Worm (Caenorhabditis elegans) whole organism, L2 larva: ENCODE results near the gene C16D9.8.

Experiments used
- C34F6.9 ChIP-seq: fragments of 150-350 bp; optimal IDR thresholded peaks from 2 replicates; lab custom pipeline; 2014; ENCODE audit warnings: missing biosample characterization, missing genetic modification characterization
- F13H6.1 ChIP-seq: sonication (generic microtip); optimal IDR thresholded peaks from 2 replicates; lab custom pipeline; 2016; ENCODE audit warnings: missing genetic modification characterization, missing compliant biosample characterization
- R02D3.7 ChIP-seq: fragments of 150-350 bp; optimal IDR thresholded peaks from 2 replicates; lab custom pipeline; 2014; ENCODE audit warnings: missing biosample characterization, missing genetic modification characterization
- Y55F3AM.14 ChIP-seq: fragments of 200-800 bp; sonication (Bioruptor generic); optimal IDR thresholded peaks from 2 replicates; lab custom pipeline; 2018; ENCODE audit warnings: mild to moderate bottlenecking, missing genetic modification characterization, missing compliant biosample characterization
- ZK546.5 ChIP-seq: sonication (generic microtip); optimal IDR thresholded peaks from 2 replicates; lab custom pipeline; 2017; ENCODE audit warnings: missing biosample characterization, missing genetic modification characterization
- alr-1 ChIP-seq: fragments of 150-350 bp; optimal IDR thresholded peaks from 2 replicates; lab custom pipeline; 2014; ENCODE audit warnings: missing biosample characterization, missing genetic modification characterization
- aly-2 ChIP-seq: fragments of 150-350 bp; optimal IDR thresholded peaks from 2 replicates; lab custom pipeline; 2014; ENCODE audit warnings: missing biosample characterization, missing genetic modification characterization
- ama-1 ChIP-seq: fragments of 150-350 bp; optimal IDR thresholded peaks from 2 replicates; lab custom pipeline; 2018; ENCODE audit warnings: inconsistent platforms
- blmp-1 ChIP-seq: sonication (generic microtip); optimal IDR thresholded peaks from 2 replicates; lab custom pipeline; 2017; ENCODE audit warnings: missing genetic modification characterization, mild to moderate bottlenecking, missing compliant biosample characterization, antibody characterized with exemption, moderate library complexity; ENCODE audit not compliant: insufficient read depth
- ceh-16 ChIP-seq: fragments of 150-350 bp; optimal IDR thresholded peaks from 2 replicates; lab custom pipeline; 2014; ENCODE audit warnings: missing biosample characterization, missing genetic modification characterization
- ceh-82 ChIP-seq: fragments of 150-350 bp; optimal IDR thresholded peaks from 2 replicates; lab custom pipeline; 2014; ENCODE audit warnings: missing biosample characterization, missing genetic modification characterization
- crh-2 ChIP-seq: sonication (generic microtip); optimal IDR thresholded peaks from 2 replicates; lab custom pipeline; 2017; ENCODE audit warnings: missing biosample characterization, missing genetic modification characterization
- dmd-4 ChIP-seq: sonication (generic microtip); optimal IDR thresholded peaks from 2 replicates; lab custom pipeline; 2017; ENCODE audit warnings: missing biosample characterization, missing genetic modification characterization
- egl-27 ChIP-seq: sonication (generic microtip); optimal IDR thresholded peaks from 3 replicates; lab custom pipeline; 2017; ENCODE audit warnings: missing biosample characterization, missing genetic modification reagents, missing genetic modification characterization
- elt-1 ChIP-seq: fragments of 150-350 bp; optimal IDR thresholded peaks from 2 replicates; lab custom pipeline; 2014; ENCODE audit warnings: missing biosample characterization, missing genetic modification characterization
- elt-3 ChIP-seq: sonication (generic microtip); optimal IDR thresholded peaks from 2 replicates; lab custom pipeline; 2017; ENCODE audit warnings: missing biosample characterization, missing genetic modification characterization
- fos-1 ChIP-seq: fragments of 150-350 bp; optimal IDR thresholded peaks from 2 replicates; lab custom pipeline; 2014; ENCODE audit warnings: missing biosample characterization, missing genetic modification characterization
- gmeb-1 ChIP-seq: fragments of 150-350 bp; optimal IDR thresholded peaks from 2 replicates; lab custom pipeline; 2014; ENCODE audit warnings: missing biosample characterization, missing genetic modification characterization
- lin-11 ChIP-seq: fragments of 150-350 bp; sonication (generic microtip); optimal IDR thresholded peaks from 2 replicates; lab custom pipeline; 2014; ENCODE audit warnings: missing biosample characterization, missing genetic modification characterization, inconsistent platforms, mixed read lengths
- lin-39 ChIP-seq: fragments of 150-350 bp; optimal IDR thresholded peaks from 2 replicates; lab custom pipeline; 2014; ENCODE audit warnings: missing biosample characterization, missing genetic modification reagents, missing genetic modification characterization
- lsy-2 ChIP-seq, 2 experiments: fragments of 150-350 bp in 1 of 2; sonication (generic microtip) in 1 of 2; optimal IDR thresholded peaks; 2 replicates each; lab custom pipeline; 2014 to 2017; ENCODE audit warnings: missing biosample characterization in 2 of 2, missing genetic modification characterization in 2 of 2
- mbf-1 ChIP-seq: sonication (generic microtip); optimal IDR thresholded peaks from 2 replicates; lab custom pipeline; 2017; ENCODE audit warnings: missing biosample characterization, missing genetic modification characterization
- mdl-1 ChIP-seq, 2 experiments: fragments of 150-350 bp in 1 of 2; sonication (generic microtip) in 1 of 2; optimal IDR thresholded peaks; 2 replicates each; lab custom pipeline; 2017; ENCODE audit warnings: missing biosample characterization in 2 of 2, missing genetic modification characterization in 2 of 2
- nhr-10 ChIP-seq: sonication (generic microtip); optimal IDR thresholded peaks from 2 replicates; lab custom pipeline; 2017; ENCODE audit warnings: missing biosample characterization, missing genetic modification characterization
- nhr-11 ChIP-seq: fragments of 150-350 bp; optimal IDR thresholded peaks from 2 replicates; lab custom pipeline; 2014; ENCODE audit warnings: missing biosample characterization, missing genetic modification characterization
- nhr-12 ChIP-seq: fragments of 150-350 bp; optimal IDR thresholded peaks from 2 replicates; lab custom pipeline; 2014; ENCODE audit warnings: missing biosample characterization, missing genetic modification characterization
- nhr-129 ChIP-seq: fragments of 150-350 bp; optimal IDR thresholded peaks from 2 replicates; lab custom pipeline; 2014; ENCODE audit warnings: missing biosample characterization, missing genetic modification characterization
- nhr-21 ChIP-seq: fragments of 150-350 bp; optimal IDR thresholded peaks from 2 replicates; lab custom pipeline; 2014; ENCODE audit warnings: missing biosample characterization, missing genetic modification characterization
- nhr-23 ChIP-seq: fragments of 150-350 bp; optimal IDR thresholded peaks from 2 replicates; lab custom pipeline; 2014; ENCODE audit warnings: missing biosample characterization, missing genetic modification reagents, missing genetic modification characterization
- nhr-237 ChIP-seq: fragments of 150-350 bp; optimal IDR thresholded peaks from 2 replicates; lab custom pipeline; 2014; ENCODE audit warnings: missing biosample characterization, missing genetic modification characterization
- nhr-25 ChIP-seq: fragments of 150-350 bp; sonication (generic microtip); optimal IDR thresholded peaks from 3 replicates; lab custom pipeline; 2014; ENCODE audit warnings: missing biosample characterization, missing genetic modification characterization
- nhr-6 ChIP-seq: fragments of 150-350 bp; optimal IDR thresholded peaks from 2 replicates; lab custom pipeline; 2014; ENCODE audit warnings: missing biosample characterization, missing genetic modification characterization
- nhr-77 ChIP-seq: fragments of 150-350 bp; optimal IDR thresholded peaks from 2 replicates; lab custom pipeline; 2014; ENCODE audit warnings: missing biosample characterization, missing genetic modification characterization
- peb-1 ChIP-seq: fragments of 150-350 bp; optimal IDR thresholded peaks from 2 replicates; lab custom pipeline; 2014; ENCODE audit warnings: missing biosample characterization, missing genetic modification characterization
- sem-4 ChIP-seq: fragments of 150-350 bp; optimal IDR thresholded peaks from 2 replicates; lab custom pipeline; 2014; ENCODE audit warnings: missing biosample characterization, missing genetic modification reagents, missing genetic modification characterization
- skn-1 ChIP-seq: sonication (generic microtip); optimal IDR thresholded peaks from 2 replicates; lab custom pipeline; 2017; ENCODE audit warnings: missing biosample characterization, missing genetic modification characterization
- sma-3 ChIP-seq: sonication (generic microtip); optimal IDR thresholded peaks from 2 replicates; lab custom pipeline; 2016; ENCODE audit warnings: missing genetic modification reagents, missing genetic modification characterization, missing compliant biosample characterization
- sma-9 ChIP-seq, 2 experiments: fragments of 150-350 bp in 1 of 2; sonication (generic microtip) in 1 of 2; optimal IDR thresholded peaks; 2 replicates each; lab custom pipeline; 2014 to 2016; ENCODE audit warnings: missing genetic modification characterization in 2 of 2, mild to moderate bottlenecking in 1 of 2, missing biosample characterization in 1 of 2, missing compliant biosample characterization in 1 of 2, missing genetic modification reagents in 1 of 2, moderate library complexity in 1 of 2
- snpc-4 ChIP-seq: fragments of 150-350 bp; optimal IDR thresholded peaks from 2 replicates; lab custom pipeline; 2014; ENCODE audit warnings: missing biosample characterization, missing genetic modification characterization
- unc-39 ChIP-seq: fragments of 150-350 bp; optimal IDR thresholded peaks from 2 replicates; lab custom pipeline; 2014; ENCODE audit warnings: missing biosample characterization, missing genetic modification characterization
- unc-55 ChIP-seq: fragments of 150-350 bp; sonication (generic microtip); optimal IDR thresholded peaks from 3 replicates; lab custom pipeline; 2014; ENCODE audit warnings: missing biosample characterization, missing genetic modification reagents, missing genetic modification characterization
- unc-62 ChIP-seq: fragments of 150-350 bp; optimal IDR thresholded peaks from 2 replicates; lab custom pipeline; 2014; ENCODE audit warnings: missing biosample characterization, missing genetic modification reagents, missing genetic modification characterization
- zag-1 ChIP-seq: fragments of 150-350 bp; optimal IDR thresholded peaks from 2 replicates; lab custom pipeline; 2014; ENCODE audit warnings: missing biosample characterization, missing genetic modification characterization
- ztf-1 ChIP-seq: fragments of 200-800 bp; sonication (Bioruptor generic); conservative IDR thresholded peaks from 2 replicates; pipeline ENCODE4 v1.3.6; 2022; ENCODE audit warnings: missing genetic modification characterization, missing compliant biosample characterization
- ztf-11 ChIP-seq: sonication (generic microtip); optimal IDR thresholded peaks from 2 replicates; lab custom pipeline; 2017; ENCODE audit warnings: missing biosample characterization, missing genetic modification characterization
- ztf-4 ChIP-seq: fragments of 150-350 bp; optimal IDR thresholded peaks from 2 replicates; lab custom pipeline; 2014; ENCODE audit warnings: missing biosample characterization, missing genetic modification characterization

C16D9.8 gene

DNA sequence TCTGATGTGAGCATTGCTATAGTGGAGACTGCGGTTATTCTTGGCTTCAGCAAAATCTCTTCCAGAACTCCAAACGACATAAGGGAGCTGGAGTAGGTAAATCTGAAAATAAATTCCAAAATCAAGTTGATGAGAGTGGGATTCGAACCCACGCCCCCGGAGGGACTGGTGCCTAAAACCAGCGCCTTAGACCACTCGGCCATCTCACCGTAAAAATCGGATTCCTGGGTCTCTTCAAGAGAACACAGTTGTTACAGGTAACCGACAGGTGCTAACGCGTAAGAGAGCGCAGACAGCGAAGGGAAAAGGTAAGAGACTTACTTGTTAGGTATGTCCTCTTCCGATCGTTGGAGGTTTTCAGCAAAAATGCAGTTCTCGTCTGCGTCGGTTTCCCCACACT is 28.0 kb downstream of the C16D9.8 start (continued):
- peak; percentile 49 for TF ChIP-seq snpc-4
- peak; percentile 45 for TF ChIP-seq nhr-129 (tag; lab: Kevin White, UChicago)
- TF ChIP-seq sem-4 (tag; lab: Kevin White, UChicago), result no peak

DNA sequence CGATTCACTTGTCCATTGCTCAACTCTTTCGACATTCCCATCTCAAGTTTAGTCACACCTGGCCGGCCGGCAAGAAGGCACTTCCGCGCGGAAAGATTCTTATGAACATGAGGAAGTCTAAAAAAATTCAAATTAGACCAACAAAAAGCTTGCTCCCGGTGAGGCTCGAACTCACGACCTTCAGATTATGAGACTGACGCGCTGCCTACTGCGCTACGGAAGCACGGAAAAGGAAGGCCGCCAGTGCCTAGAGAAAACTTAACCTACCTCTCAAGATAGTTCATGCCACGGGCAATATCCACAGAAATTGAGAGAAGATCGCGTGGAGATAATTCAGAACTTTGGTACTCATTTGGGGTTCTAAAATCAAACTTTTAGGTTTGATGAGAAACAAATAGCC is 33.3 kb downstream of the C16D9.8 start:
- TF ChIP-seq F13H6.1 (tag; lab: Kevin White, UChicago) (no peak), nhr-10 (tag; lab: Kevin White, UChicago) (no peak), ceh-16 (no peak), nhr-237 (tag; lab: Kevin White, UChicago) (no peak), ama-1 (lab: Kevin White, UChicago) (no peak), nhr-25 (tag; lab: Kevin White, UChicago) (no peak), unc-55 (GFP tag; lab: Kevin White, UChicago) (no peak), sma-3 (GFP tag; lab: Kevin White, UChicago) (no peak), skn-1 (tag; lab: Kevin White, UChicago) (no peak), ZK546.5 (no peak), ztf-11 (tag; lab: Kevin White, UChicago) (no peak), nhr-23 (tag; lab: Kevin White, UChicago) (no peak), sem-4 (tag; lab: Kevin White, UChicago) (no peak), unc-62 (GFP tag; lab: Kevin White, UChicago) (no peak), Y55F3AM.14 (GFP tag; lab: Kevin White, UChicago) (no peak), mdl-1 (tag; optimal IDR thresholded peaks at IDR 0.05; lab: Kevin White, UChicago) (no peak), zag-1 (no peak), snpc-4 (peak; percentile 67), R02D3.7 (no peak), elt-1 (no peak), nhr-129 (tag; lab: Kevin White, UChicago) (peak; percentile 21), sma-9 (GFP tag; optimal IDR thresholded peaks at IDR 0.05; lab: Kevin White, UChicago) (peak; percentile 18), sma-9 (tag; optimal IDR thresholded peaks at IDR 0.05; lab: Kevin White, UChicago) (no peak)

DNA sequence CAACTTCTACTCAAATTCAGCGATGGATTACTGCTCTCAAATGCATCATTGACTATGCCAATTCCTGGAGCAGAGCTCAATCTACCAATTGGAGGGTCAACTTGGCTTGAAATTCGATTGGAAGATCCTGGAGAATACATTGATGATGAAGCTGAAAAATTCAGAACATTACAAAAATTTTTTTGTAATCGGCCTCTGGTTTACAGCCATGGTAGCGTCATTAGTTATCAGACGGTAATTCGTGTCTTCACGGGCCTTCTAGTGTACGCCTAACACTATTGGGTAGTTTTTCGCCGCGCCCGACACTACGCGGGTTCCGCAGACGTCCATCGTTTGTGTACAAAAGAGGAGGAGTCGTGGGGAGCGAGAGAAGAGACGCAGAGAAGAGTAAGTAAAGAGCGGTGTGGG is 34.6 kb downstream of the C16D9.8 start:
- TF ChIP-seq sem-4 (tag; lab: Kevin White, UChicago) (peak; percentile 65), snpc-4 (peak; percentile 99), blmp-1 (tag; lab: Kevin White, UChicago) (no peak), alr-1 (tag; lab: Kevin White, UChicago) (no peak), egl-27 (tag; lab: Kevin White, UChicago) (peak; percentile 80), sma-9 (GFP tag; optimal IDR thresholded peaks at IDR 0.05; lab: Kevin White, UChicago) (peak; percentile 91), sma-9 (tag; optimal IDR thresholded peaks at IDR 0.05; lab: Kevin White, UChicago) (no peak), ceh-82 (no peak), aly-2 (tag; lab: Kevin White, UChicago) (no peak), crh-2 (tag; lab: Kevin White, UChicago) (peak; percentile 89), sma-3 (GFP tag; lab: Kevin White, UChicago) (peak; percentile 94), lin-11 (peak; percentile 7), unc-39 (tag; lab: Kevin White, UChicago) (no peak), elt-1 (no peak), nhr-129 (tag; lab: Kevin White, UChicago) (peak; percentile 63), unc-62 (GFP tag; lab: Kevin White, UChicago) (peak; percentile 26), skn-1 (tag; lab: Kevin White, UChicago) (no peak), lsy-2 (tag; optimal IDR thresholded peaks at IDR 0.05; lab: Kevin White, UChicago) (peak; percentile 65 to 78), peb-1 (tag; lab: Kevin White, UChicago) (no peak), lin-39 (tag; lab: Kevin White, UChicago) (no peak), nhr-23 (tag; lab: Kevin White, UChicago) (no peak), ceh-16 (peak; percentile 40), nhr-237 (tag; lab: Kevin White, UChicago) (no peak), C34F6.9 (peak; percentile 61), nhr-10 (tag; lab: Kevin White, UChicago) (peak; percentile 29), dmd-4 (tag; lab: Kevin White, UChicago) (no peak), ZK546.5 (no peak), nhr-25 (tag; lab: Kevin White, UChicago) (peak; percentile 71), Y55F3AM.14 (GFP tag; lab: Kevin White, UChicago) (peak; percentile 6), elt-3 (tag; lab: Kevin White, UChicago) (no peak), nhr-21 (tag; lab: Kevin White, UChicago) (peak; percentile 88), nhr-11 (tag; lab: Kevin White, UChicago) (peak; percentile 34), fos-1 (tag; lab: Kevin White, UChicago) (peak; percentile 80), mbf-1 (tag; lab: Kevin White, UChicago) (no peak), nhr-6 (no peak), nhr-77 (tag; lab: Kevin White, UChicago) (peak; percentile 63), ztf-4 (tag; lab: Kevin White, UChicago) (no peak), ama-1 (lab: Kevin White, UChicago) (peak; percentile 96), mdl-1 (tag; optimal IDR thresholded peaks at IDR 0.05; lab: Kevin White, UChicago) (peak; percentile 49 to 65), gmeb-1 (tag; lab: Kevin White, UChicago) (peak; percentile 79), R02D3.7 (no peak), zag-1 (peak; percentile 23), ztf-11 (tag; lab: Kevin White, UChicago) (no peak), ztf-1 (GFP tag; lab: Robert Waterston, UW) (no peak), unc-55 (GFP tag; lab: Kevin White, UChicago) (no peak), nhr-12 (tag; lab: Kevin White, UChicago) (no peak)
